Worm (Caenorhabditis elegans) whole organism, early embryonic: Measurements from ENCODE around the gene cyp-25A6.

Source experiments
- ama-1 ChIP-seq: fragments of 150-350 bp; optimal IDR thresholded peaks from 2 replicates; lab custom pipeline; 2014
- ets-7 ChIP-seq: sonication (generic microtip); optimal IDR thresholded peaks from 2 replicates; lab custom pipeline; 2016; ENCODE audit warnings: missing genotype, missing genetic modification characterization, missing compliant biosample characterization

DNA sequence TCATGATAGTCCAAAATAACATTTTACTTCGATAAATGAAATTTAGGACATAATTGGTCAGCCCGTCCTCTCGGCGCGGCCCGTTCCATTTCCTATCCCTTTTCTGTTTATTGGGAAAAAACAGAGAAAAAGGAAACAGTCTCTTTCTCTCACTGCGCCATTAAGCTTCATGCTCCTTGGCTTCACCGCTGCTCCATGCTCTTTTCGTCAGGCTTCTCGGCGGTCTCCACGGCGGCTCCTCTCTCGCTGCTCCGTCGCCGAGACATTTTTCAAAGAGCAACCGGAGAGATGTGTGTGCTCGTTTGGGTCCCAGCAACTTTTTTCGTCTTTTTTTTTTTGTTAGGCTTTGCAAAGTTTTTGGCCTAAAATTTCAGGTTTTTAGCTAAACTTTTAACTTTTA is 13.6 kb downstream of the cyp-25A6 start:
- TF ChIP-seq ama-1 (lab: Kevin White, UChicago) = no peak
- no peak for TF ChIP-seq ets-7
